Worm (Caenorhabditis elegans) whole organism, young adult: Measurements from ENCODE around the gene cwp-4.
A peak's percentile ranks its signal among the peaks of the same experiment; 100 is the strongest.

Experiments
- B0019.2 ChIP-seq: fragments of 200-800 bp; sonication (Bioruptor generic); conservative IDR thresholded peaks from 2 replicates; pipeline ENCODE4 v1.3.6; 2022; ENCODE audit warnings: missing genetic modification reagents, missing genetic modification characterization, missing compliant biosample characterization
- F22D6.2 ChIP-seq: sonication (generic microtip); optimal IDR thresholded peaks from 2 replicates; lab custom pipeline; 2016; ENCODE audit warnings: mild to moderate bottlenecking, missing genetic modification characterization, missing compliant biosample characterization
- F33H1.4 ChIP-seq: fragments of 200-800 bp; sonication (Bioruptor generic); IDR thresholded peaks from 2 replicates; pipeline ENCODE4 v1.3.6; 2022; ENCODE audit warnings: missing genetic modification reagents, missing genetic modification characterization, missing compliant biosample characterization
- F49E8.2 ChIP-seq: sonication (generic microtip); optimal IDR thresholded peaks from 3 replicates; lab custom pipeline; 2017; ENCODE audit warnings: missing genetic modification characterization, mild to moderate bottlenecking, missing compliant biosample characterization, antibody characterized with exemption, moderate library complexity; ENCODE audit not compliant: insufficient read depth
- Y53F4B.3 ChIP-seq: fragments of 200-800 bp; sonication (Bioruptor generic); IDR thresholded peaks from 2 replicates; pipeline ENCODE4 v1.3.6; 2022; ENCODE audit warnings: missing genetic modification reagents, missing genetic modification characterization, missing compliant biosample characterization
- Y67H2A.10 ChIP-seq: fragments of 200-800 bp; sonication (Bioruptor generic); conservative IDR thresholded peaks from 2 replicates; pipeline ENCODE4 v1.3.6; 2022; ENCODE audit warnings: missing genetic modification reagents, missing genetic modification characterization, missing compliant biosample characterization
- Y79H2A.3 ChIP-seq: fragments of 200-800 bp; sonication (Bioruptor generic); conservative IDR thresholded peaks from 2 replicates; pipeline ENCODE4 v1.3.6; 2022; ENCODE audit warnings: missing genetic modification reagents, missing genetic modification characterization, missing compliant biosample characterization
- ZK185.1 ChIP-seq: sonication (generic microtip); optimal IDR thresholded peaks from 2 replicates; lab custom pipeline; 2016; ENCODE audit warnings: mild to moderate bottlenecking, missing genetic modification characterization, missing compliant biosample characterization; ENCODE audit not compliant: poor library complexity, severe bottlenecking
- aptf-3 ChIP-seq: fragments of 200-800 bp; sonication (Bioruptor generic); IDR thresholded peaks from 2 replicates; pipeline ENCODE4 v1.3.6; 2022; ENCODE audit warnings: missing genetic modification characterization, missing compliant biosample characterization
- atf-7 ChIP-seq: sonication (generic microtip); optimal IDR thresholded peaks from 2 replicates; lab custom pipeline; 2017; ENCODE audit warnings: mild to moderate bottlenecking, missing genetic modification characterization, missing compliant biosample characterization
- athp-1 ChIP-seq: sonication (generic microtip); optimal IDR thresholded peaks from 2 replicates; lab custom pipeline; 2017; ENCODE audit warnings: mild to moderate bottlenecking, missing genetic modification characterization, missing compliant biosample characterization
- attf-5 ChIP-seq: fragments of 200-800 bp; sonication (Bioruptor generic); optimal IDR thresholded peaks from 2 replicates; lab custom pipeline; 2018; ENCODE audit warnings: mild to moderate bottlenecking, missing genetic modification characterization, missing compliant biosample characterization
- bed-2 ChIP-seq: fragments of 200-800 bp; sonication (Bioruptor generic); IDR thresholded peaks from 2 replicates; pipeline ENCODE4 v1.3.6; 2022; ENCODE audit warnings: missing genetic modification reagents, missing genetic modification characterization, missing compliant biosample characterization
- cebp-1 ChIP-seq, 2 experiments: fragments of 200-800 bp in 1 of 2; sonication (Bioruptor generic) in 1 of 2; sonication (generic microtip) in 1 of 2; IDR thresholded peaks in 1 of 2; optimal IDR thresholded peaks in 1 of 2; 2 replicates each; pipeline versions ENCODE4 v1.3.6 to Lab custom; 2017 to 2022; ENCODE audit warnings: missing compliant biosample characterization in 2 of 2, missing genetic modification characterization in 2 of 2, mild to moderate bottlenecking in 1 of 2, missing genetic modification reagents in 1 of 2, moderate library complexity in 1 of 2
- cebp-2 ChIP-seq: fragments of 200-800 bp; sonication (Bioruptor generic); IDR thresholded peaks from 2 replicates; pipeline ENCODE4 v1.3.6; 2022; ENCODE audit warnings: missing genetic modification characterization, missing compliant biosample characterization
- ceh-100 ChIP-seq: fragments of 200-800 bp; sonication (Bioruptor generic); IDR thresholded peaks from 2 replicates; pipeline ENCODE4 v1.3.6; 2022; ENCODE audit warnings: missing genetic modification reagents, missing genetic modification characterization, missing compliant biosample characterization
- ceh-91 ChIP-seq: fragments of 200-800 bp; sonication (Bioruptor generic); IDR thresholded peaks from 2 replicates; pipeline ENCODE4 v1.3.6; 2022; ENCODE audit warnings: missing genetic modification reagents, missing genetic modification characterization, missing compliant biosample characterization
- chd-7 ChIP-seq: sonication (generic microtip); optimal IDR thresholded peaks from 2 replicates; lab custom pipeline; 2016; ENCODE audit warnings: mild to moderate bottlenecking, missing genetic modification characterization, moderate library complexity, missing compliant biosample characterization
- dox-1 ChIP-seq: fragments of 200-800 bp; sonication (Bioruptor generic); IDR thresholded peaks from 2 replicates; pipeline ENCODE4 v1.3.6; 2022; ENCODE audit warnings: missing genetic modification reagents, missing genetic modification characterization, missing compliant biosample characterization
- dpl-1 ChIP-seq: fragments of 150-350 bp; optimal IDR thresholded peaks from 2 replicates; lab custom pipeline; 2014; ENCODE audit warnings: missing biosample characterization, missing genetic modification reagents, missing genetic modification characterization
- ets-4 ChIP-seq: fragments of 200-800 bp; sonication (Bioruptor generic); optimal IDR thresholded peaks from 2 replicates; lab custom pipeline; 2018; ENCODE audit warnings: mild to moderate bottlenecking, missing genetic modification characterization, missing compliant biosample characterization
- hmg-1.2 ChIP-seq: fragments of 200-800 bp; sonication (Bioruptor generic); IDR thresholded peaks from 2 replicates; pipeline ENCODE4 v1.3.6; 2022; ENCODE audit warnings: missing genetic modification reagents, missing genetic modification characterization, missing compliant biosample characterization
- hmg-20 ChIP-seq: fragments of 200-800 bp; sonication (Bioruptor generic); IDR thresholded peaks from 2 replicates; pipeline ENCODE4 v1.3.6; 2022; ENCODE audit warnings: missing genetic modification reagents, missing genetic modification characterization, missing compliant biosample characterization
- hsf-1 ChIP-seq: fragments of 200-800 bp; sonication (Bioruptor generic); IDR thresholded peaks from 2 replicates; pipeline ENCODE4 v1.3.6; 2022; ENCODE audit warnings: missing genetic modification reagents, missing genetic modification characterization, missing compliant biosample characterization
- let-526 ChIP-seq: fragments of 200-800 bp; sonication (Bioruptor generic); IDR thresholded peaks from 2 replicates; pipeline ENCODE4 v1.3.6; 2022; ENCODE audit warnings: missing genetic modification reagents, missing genetic modification characterization, missing compliant biosample characterization
- lin-40 ChIP-seq: sonication (generic microtip); optimal IDR thresholded peaks from 2 replicates; lab custom pipeline; 2016; ENCODE audit warnings: missing genetic modification characterization, mild to moderate bottlenecking, missing compliant biosample characterization, missing genotype, missing genetic modification reagents
- lir-1 ChIP-seq: fragments of 200-800 bp; sonication (Bioruptor generic); conservative IDR thresholded peaks from 2 replicates; pipeline ENCODE4 v1.3.6; 2022; ENCODE audit warnings: missing genetic modification reagents, missing genetic modification characterization, missing compliant biosample characterization
- madf-10 ChIP-seq: sonication (generic microtip); optimal IDR thresholded peaks from 2 replicates; lab custom pipeline; 2016; ENCODE audit warnings: mild to moderate bottlenecking, missing genetic modification characterization, missing compliant biosample characterization
- madf-3 ChIP-seq: fragments of 200-800 bp; sonication (Bioruptor generic); IDR thresholded peaks from 2 replicates; pipeline ENCODE4 v1.3.6; 2022; ENCODE audit warnings: missing genetic modification reagents, missing genetic modification characterization, missing compliant biosample characterization
- madf-6 ChIP-seq: fragments of 200-800 bp; sonication (Bioruptor generic); IDR thresholded peaks from 2 replicates; pipeline ENCODE4 v1.3.6; 2022; ENCODE audit warnings: missing genetic modification reagents, missing genetic modification characterization, missing compliant biosample characterization
- mel-28 ChIP-seq: sonication (generic microtip); optimal IDR thresholded peaks from 2 replicates; lab custom pipeline; 2016; ENCODE audit warnings: borderline replicate concordance, mild to moderate bottlenecking, missing genetic modification characterization, missing compliant biosample characterization
- mes-4 ChIP-seq: sonication (generic microtip); optimal IDR thresholded peaks from 2 replicates; lab custom pipeline; 2016; ENCODE audit warnings: missing genotype, missing genetic modification characterization, missing compliant biosample characterization
- mxl-1 ChIP-seq: sonication (generic microtip); optimal IDR thresholded peaks from 2 replicates; lab custom pipeline; 2016; ENCODE audit warnings: missing genetic modification characterization, missing compliant biosample characterization
- nfyb-1 ChIP-seq: fragments of 200-800 bp; sonication (Bioruptor generic); IDR thresholded peaks from 2 replicates; pipeline ENCODE4 v1.3.6; 2022; ENCODE audit warnings: missing genetic modification reagents, missing genetic modification characterization, missing compliant biosample characterization
- nhr-27 ChIP-seq: fragments of 200-800 bp; sonication (Bioruptor generic); optimal IDR thresholded peaks from 2 replicates; lab custom pipeline; 2018; ENCODE audit warnings: mild to moderate bottlenecking, missing genetic modification characterization, moderate library complexity, missing compliant biosample characterization
- nhr-80 ChIP-seq: sonication (generic microtip); optimal IDR thresholded peaks from 2 replicates; lab custom pipeline; 2016; ENCODE audit warnings: missing genetic modification characterization, missing compliant biosample characterization
- snpc-1.1 ChIP-seq: sonication (generic microtip); optimal IDR thresholded peaks from 2 replicates; lab custom pipeline; 2017; ENCODE audit warnings: missing genetic modification characterization, mild to moderate bottlenecking, missing compliant biosample characterization, antibody characterized with exemption, moderate library complexity, missing genotype, missing genetic modification reagents; ENCODE audit not compliant: insufficient read depth
- somi-1 ChIP-seq: fragments of 200-800 bp; sonication (Bioruptor generic); optimal IDR thresholded peaks from 2 replicates; lab custom pipeline; 2018; ENCODE audit warnings: mild to moderate bottlenecking, missing genetic modification characterization, missing compliant biosample characterization
- unc-130 ChIP-seq: sonication (generic microtip); optimal IDR thresholded peaks from 2 replicates; lab custom pipeline; 2016; ENCODE audit warnings: missing genetic modification reagents, missing genetic modification characterization, missing compliant biosample characterization
- zim-3 ChIP-seq: sonication (generic microtip); optimal IDR thresholded peaks from 2 replicates; lab custom pipeline; 2017; ENCODE audit warnings: mild to moderate bottlenecking, missing genetic modification characterization, moderate library complexity, missing compliant biosample characterization
- ztf-18 ChIP-seq: sonication (generic microtip); optimal IDR thresholded peaks from 2 replicates; lab custom pipeline; 2016; ENCODE audit warnings: missing genotype, mild to moderate bottlenecking, missing genetic modification characterization, missing compliant biosample characterization
- ztf-22 ChIP-seq: fragments of 200-800 bp; sonication (Bioruptor generic); optimal IDR thresholded peaks from 2 replicates; lab custom pipeline; 2018; ENCODE audit warnings: mild to moderate bottlenecking, missing genetic modification characterization, moderate library complexity, missing compliant biosample characterization
- ztf-3 ChIP-seq: fragments of 200-800 bp; sonication (Bioruptor generic); optimal IDR thresholded peaks from 2 replicates; lab custom pipeline; 2018; ENCODE audit warnings: mild to moderate bottlenecking, missing genetic modification characterization, missing compliant biosample characterization

Gene cwp-4

DNA sequence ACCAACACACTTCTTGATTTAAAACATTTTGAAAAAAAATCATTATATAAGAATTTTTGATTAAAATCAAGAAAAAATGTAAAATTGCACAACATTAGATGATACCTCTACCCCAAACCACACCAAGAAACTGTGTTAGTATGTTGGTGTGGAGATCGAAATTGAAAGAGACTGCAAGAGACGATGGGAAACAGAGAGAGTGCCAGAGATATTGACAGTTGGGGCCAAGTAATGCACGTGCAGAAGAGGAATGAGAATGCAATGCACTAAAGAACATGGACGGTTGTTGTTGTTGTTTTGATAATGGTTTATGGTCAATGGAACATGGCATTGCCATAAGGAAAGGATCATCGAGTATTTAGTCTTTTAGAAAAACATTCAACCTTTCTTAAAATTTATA lies 21.3 kb upstream of the cwp-4 start:
- TF ChIP-seq mes-4 (no peak), mxl-1 (no peak), ZK185.1 (no peak), ceh-91 (GFP tag; lab: Robert Waterston, UW) (no peak), madf-10 (tag; lab: Kevin White, UChicago) (no peak), madf-6 (GFP tag; lab: Robert Waterston, UW) (no peak), Y67H2A.10 (GFP tag; lab: Robert Waterston, UW) (no peak), attf-5 (no peak), F49E8.2 (no peak), dox-1 (GFP tag; lab: Robert Waterston, UW) (no peak), ztf-22 (GFP tag; lab: Kevin White, UChicago) (no peak), atf-7 (tag; lab: Kevin White, UChicago) (no peak), B0019.2 (GFP tag; lab: Robert Waterston, UW) (no peak), bed-2 (no peak), hmg-1.2 (GFP tag; lab: Robert Waterston, UW) (peak; percentile 63; the same call in 1 of the 2 replicates), ets-4 (GFP tag; lab: Kevin White, UChicago) (no peak), hsf-1 (GFP tag; lab: Robert Waterston, UW) (no peak), cebp-2 (GFP tag; lab: Robert Waterston, UW) (no peak), Y53F4B.3 (no peak), F33H1.4 (GFP tag; lab: Robert Waterston, UW) (no peak), somi-1 (GFP tag; lab: Kevin White, UChicago) (peak; percentile 17), cebp-1 (GFP tag; IDR thresholded peaks at IDR 0.05; lab: Robert Waterston, UW) (no peak), cebp-1 (tag; optimal IDR thresholded peaks at IDR 0.05; lab: Kevin White, UChicago) (peak; percentile 34), unc-130 (GFP tag; lab: Kevin White, UChicago) (no peak), zim-3 (no peak), chd-7 (tag; lab: Kevin White, UChicago) (no peak), snpc-1.1 (tag; lab: Kevin White, UChicago) (no peak), nfyb-1 (GFP tag; lab: Robert Waterston, UW) (no peak), ztf-3 (no peak), nhr-80 (tag; lab: Kevin White, UChicago) (peak; percentile 35), hmg-20 (GFP tag; lab: Robert Waterston, UW) (no peak), let-526 (GFP tag; lab: Robert Waterston, UW) (0 out of 2 replicates have a peak, but pooled peaks have one; percentile 55), lin-40 (no peak)

DNA sequence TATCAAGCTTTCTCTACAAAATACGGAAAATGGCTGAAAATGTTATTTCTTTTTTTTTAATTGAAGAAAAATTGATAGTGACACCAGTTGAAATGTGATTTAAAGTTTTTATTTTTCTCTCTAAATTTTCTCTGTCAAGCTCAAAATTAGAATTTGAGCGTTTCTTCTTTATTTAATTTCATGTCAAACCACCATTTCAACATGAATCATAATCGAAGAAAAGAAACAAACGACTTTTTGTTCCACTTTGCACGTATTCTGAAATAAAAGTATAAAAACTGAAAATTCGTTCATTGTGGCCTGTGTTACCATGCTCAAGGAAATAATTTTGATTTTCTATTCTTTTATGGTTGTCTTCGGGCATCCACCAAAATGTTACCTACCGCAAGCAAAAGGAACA lies 20.3 kb upstream of the cwp-4 start, which contains the start of gene K11D12.13:
Gene K11D12.13, plus strand, starts transcription at position 301 of the 400 bp plus-strand sequence.
- TF ChIP-seq F22D6.2 (tag; lab: Kevin White, UChicago) (no peak), mxl-1 (no peak)

DNA sequence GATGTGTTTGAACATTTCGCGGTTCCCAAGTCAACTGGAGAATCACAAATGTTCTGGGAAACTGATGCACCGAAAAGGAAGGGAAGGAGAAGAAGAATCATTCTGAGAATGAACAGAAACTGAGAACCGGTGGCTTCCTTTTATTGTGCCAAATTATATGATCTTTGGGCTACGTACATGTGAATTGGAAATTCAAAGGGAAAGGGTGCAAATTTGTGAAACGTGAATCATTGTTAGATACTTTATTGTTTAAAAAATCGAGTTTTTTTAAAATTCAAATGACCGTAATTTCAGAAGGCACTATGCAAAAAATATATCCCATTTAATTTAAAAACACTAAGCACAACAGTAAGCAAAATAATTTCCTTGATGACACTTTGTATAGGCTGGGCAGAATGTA lies 18.4 kb upstream of the cwp-4 start, which contains the start of gene K11D12.6:
Gene K11D12.6, minus strand, starts transcription at position 101 of the 400 bp plus-strand sequence.
- TF ChIP-seq mxl-1, result no peak
- no peak for TF ChIP-seq dpl-1 (GFP tag; lab: Kevin White, UChicago)
- TF ChIP-seq mel-28 (tag; lab: Kevin White, UChicago), result no peak
- TF ChIP-seq Y67H2A.10 (GFP tag; lab: Robert Waterston, UW), result no peak
- no peak for TF ChIP-seq madf-3 (GFP tag; lab: Robert Waterston, UW)
- no peak for TF ChIP-seq Y79H2A.3
- TF ChIP-seq ztf-18 (tag; lab: Kevin White, UChicago), result no peak
- no peak for TF ChIP-seq aptf-3 (GFP tag; lab: Robert Waterston, UW)
- TF ChIP-seq athp-1, result no peak
- TF ChIP-seq lir-1 (GFP tag; lab: Robert Waterston, UW), result no peak
- TF ChIP-seq ztf-3, result no peak
- no peak for TF ChIP-seq nhr-27 (tag; lab: Kevin White, UChicago)
- no peak for TF ChIP-seq ceh-100 (GFP tag; lab: Robert Waterston, UW)
- no peak for TF ChIP-seq nfyb-1 (GFP tag; lab: Robert Waterston, UW)
